Worm (Caenorhabditis elegans) whole organism, L4 larva: Measurements from ENCODE around the gene srg-24.
"Not testable (repeated sequence)": the region's sequence is repeated elsewhere in the genome, so short reads cannot be mapped to it uniquely, and the experiment has no call there.

Experiments
- D1046.2 ChIP-seq: fragments of 200-800 bp; sonication (Bioruptor generic); IDR thresholded peaks from 2 replicates; pipeline ENCODE4 v1.3.6; 2022; ENCODE audit warnings: missing genetic modification characterization, missing compliant biosample characterization
- F26F4.8 ChIP-seq: fragments of 200-800 bp; sonication (Bioruptor generic); conservative IDR thresholded peaks from 2 replicates; pipeline ENCODE4 v1.3.6; 2022; ENCODE audit warnings: missing genetic modification characterization, missing compliant biosample characterization
- F44E2.7 ChIP-seq: fragments of 200-800 bp; sonication (Bioruptor generic); IDR thresholded peaks from 2 replicates; pipeline ENCODE4 v2.1.2; 2022; ENCODE audit warnings: missing genetic modification characterization, missing compliant biosample characterization
- F49E8.2 ChIP-seq: sonication (generic microtip); optimal IDR thresholded peaks from 2 replicates; lab custom pipeline; 2016; ENCODE audit warnings: missing compliant biosample characterization, mild to moderate bottlenecking, missing genetic modification characterization, borderline replicate concordance
- T26A8.4 ChIP-seq: fragments of 200-800 bp; sonication (Bioruptor generic); IDR thresholded peaks from 2 replicates; pipeline ENCODE4 v1.3.6; 2022; ENCODE audit warnings: missing genetic modification characterization, missing compliant biosample characterization
- Y105C5A.15 ChIP-seq: fragments of 200-800 bp; sonication (Bioruptor generic); IDR thresholded peaks from 2 replicates; pipeline ENCODE4 v1.3.6; 2022; ENCODE audit warnings: missing genetic modification characterization, missing compliant biosample characterization
- ZK337.2 ChIP-seq: fragments of 200-800 bp; sonication (Bioruptor generic); IDR thresholded peaks from 2 replicates; pipeline ENCODE4 v1.3.6; 2022; ENCODE audit warnings: missing genetic modification reagents, missing genetic modification characterization, missing compliant biosample characterization
- aha-1 ChIP-seq: fragments of 150-350 bp; peaks from one replicate; lab custom pipeline; 2014; ENCODE audit warnings: missing biosample characterization, missing genetic modification characterization
- ceh-20 ChIP-seq: fragments of 200-800 bp; sonication (Bioruptor generic); IDR thresholded peaks from 2 replicates; pipeline ENCODE4 v1.3.6; 2022; ENCODE audit warnings: missing genetic modification reagents, missing genetic modification characterization, missing compliant biosample characterization
- ceh-62 ChIP-seq: sonication (generic microtip); optimal IDR thresholded peaks from 2 replicates; lab custom pipeline; 2017; ENCODE audit warnings: missing biosample characterization, missing genetic modification characterization
- ces-1 ChIP-seq: fragments of 150-350 bp; sonication (generic microtip); optimal IDR thresholded peaks from 4 replicates; lab custom pipeline; 2014; ENCODE audit warnings: missing biosample characterization, missing genetic modification reagents, missing genetic modification characterization
- daf-16 ChIP-seq, 3 experiments: sonication (generic microtip); optimal IDR thresholded peaks; 2 replicates each; lab custom pipeline; 2016 to 2017; ENCODE audit warnings: missing genetic modification characterization in 3 of 3, missing genetic modification reagents in 3 of 3, mild to moderate bottlenecking in 2 of 3, missing compliant biosample characterization in 2 of 3, missing biosample characterization in 1 of 3, moderate library complexity in 1 of 3
- egl-43 ChIP-seq: fragments of 200-800 bp; sonication (Bioruptor generic); IDR thresholded peaks from 2 replicates; pipeline ENCODE4 v1.3.6; 2022; ENCODE audit warnings: missing genetic modification reagents, missing genetic modification characterization, missing compliant biosample characterization
- hif-1 ChIP-seq, 2 experiments: sonication (generic microtip); optimal IDR thresholded peaks; 2 replicates each; lab custom pipeline; 2016 to 2017; ENCODE audit warnings: missing compliant biosample characterization in 2 of 2, missing genetic modification characterization in 2 of 2, missing genetic modification reagents in 2 of 2, missing genotype in 2 of 2, mild to moderate bottlenecking in 1 of 2
- hlh-30 ChIP-seq: sonication (generic microtip); optimal IDR thresholded peaks from 2 replicates; lab custom pipeline; 2017; ENCODE audit warnings: antibody characterized with exemption, mild to moderate bottlenecking, missing genetic modification characterization, missing compliant biosample characterization; ENCODE audit not compliant: insufficient read depth
- lin-15B ChIP-seq: fragments of 150-350 bp; sonication (generic microtip); optimal IDR thresholded peaks from 3 replicates; lab custom pipeline; 2014; ENCODE audit warnings: missing biosample characterization, missing genetic modification characterization
- lin-38 ChIP-seq: fragments of 200-800 bp; sonication (Bioruptor generic); IDR thresholded peaks from 2 replicates; pipeline ENCODE4 v1.3.6; 2022; ENCODE audit warnings: missing genetic modification reagents, missing genetic modification characterization, missing compliant biosample characterization
- lsy-2 ChIP-seq, 2 experiments: fragments of 150-350 bp in 1 of 2; sonication (generic microtip) in 1 of 2; optimal IDR thresholded peaks; 2 replicates each; lab custom pipeline; 2014 to 2017; ENCODE audit warnings: missing biosample characterization in 2 of 2, missing genetic modification characterization in 2 of 2
- mep-1 ChIP-seq: fragments of 150-350 bp; sonication (generic microtip); optimal IDR thresholded peaks from 3 replicates; lab custom pipeline; 2014; ENCODE audit warnings: missing biosample characterization, missing genetic modification characterization
- nhr-10 ChIP-seq: fragments of 150-350 bp; optimal IDR thresholded peaks from 2 replicates; lab custom pipeline; 2014; ENCODE audit warnings: missing biosample characterization, missing genetic modification characterization
- nhr-11 ChIP-seq: fragments of 150-350 bp; optimal IDR thresholded peaks from 2 replicates; lab custom pipeline; 2014; ENCODE audit warnings: missing biosample characterization, missing genetic modification characterization
- nhr-42 ChIP-seq: fragments of 200-800 bp; sonication (Bioruptor generic); IDR thresholded peaks from 2 replicates; pipeline ENCODE4 v1.3.6; 2022; ENCODE audit warnings: missing genetic modification characterization, missing compliant biosample characterization
- nhr-6 ChIP-seq: fragments of 150-350 bp; optimal IDR thresholded peaks from 2 replicates; lab custom pipeline; 2014; ENCODE audit warnings: missing biosample characterization, missing genetic modification characterization
- rbr-2 ChIP-seq: sonication (generic microtip); optimal IDR thresholded peaks from 2 replicates; lab custom pipeline; 2016; ENCODE audit warnings: missing genotype, missing genetic modification characterization, missing compliant biosample characterization
- saeg-2 ChIP-seq: fragments of 200-800 bp; sonication (Bioruptor generic); IDR thresholded peaks from 2 replicates; pipeline ENCODE4 v1.3.6; 2022; ENCODE audit warnings: missing genetic modification reagents, missing genetic modification characterization, missing compliant biosample characterization
- skn-1 ChIP-seq: fragments of 150-350 bp; optimal IDR thresholded peaks from 2 replicates; lab custom pipeline; 2014; ENCODE audit warnings: missing biosample characterization, missing genetic modification characterization
- snpc-1.2 ChIP-seq: fragments of 200-800 bp; sonication (Bioruptor generic); IDR thresholded peaks from 2 replicates; pipeline ENCODE4 v1.3.6; 2022; ENCODE audit warnings: missing genetic modification reagents, missing genetic modification characterization, missing compliant biosample characterization
- spr-1 ChIP-seq: sonication (generic microtip); optimal IDR thresholded peaks from 2 replicates; lab custom pipeline; 2016; ENCODE audit warnings: mild to moderate bottlenecking, missing genetic modification characterization, missing compliant biosample characterization
- unc-39 ChIP-seq: sonication (generic microtip); optimal IDR thresholded peaks from 2 replicates; lab custom pipeline; 2017; ENCODE audit warnings: missing biosample characterization, missing genetic modification characterization
- unc-62 ChIP-seq, 3 experiments: fragments of 150-350 bp in 1 of 3; sonication (generic microtip); optimal IDR thresholded peaks in 2 of 3; peaks in 1 of 3; 1 replicate in 1 of 3; 2 replicates in 2 of 3; lab custom pipeline; 2014 to 2017; ENCODE audit warnings: missing biosample characterization in 3 of 3, missing genetic modification characterization in 3 of 3, missing genetic modification reagents in 3 of 3, missing genotype in 1 of 3
- vab-7 ChIP-seq: fragments of 200-800 bp; sonication (Bioruptor generic); IDR thresholded peaks from 2 replicates; pipeline ENCODE4 v1.3.6; 2022; ENCODE audit warnings: missing genetic modification reagents, missing genetic modification characterization, missing compliant biosample characterization
- zip-11 ChIP-seq: fragments of 200-800 bp; sonication (Bioruptor generic); IDR thresholded peaks from 2 replicates; pipeline ENCODE4 v1.3.6; 2022; ENCODE audit warnings: missing genetic modification characterization, missing compliant biosample characterization
- ztf-7 ChIP-seq: fragments of 150-350 bp; optimal IDR thresholded peaks from 2 replicates; lab custom pipeline; 2014; ENCODE audit warnings: missing biosample characterization, missing genetic modification characterization

srg-24 gene

ce11 chrII:3100546-3100945 lies at the start of gene srg-24:
TSS of gene srg-24 (minus strand) at chrII:3100646.
- TF ChIP-seq unc-39 (tag; lab: Kevin White, UChicago) (no peak), F26F4.8 (no peak), skn-1 (tag; lab: Kevin White, UChicago) (no peak), hif-1 (tag; optimal IDR thresholded peaks at IDR 0.05; lab: Kevin White, UChicago) (no peak), lsy-2 (tag; optimal IDR thresholded peaks at IDR 0.05; lab: Kevin White, UChicago) (no peak), hlh-30 (tag; lab: Kevin White, UChicago) (no peak), zip-11 (GFP tag; lab: Robert Waterston, UW) (no peak), vab-7 (GFP tag; lab: Robert Waterston, UW) (no peak), ZK337.2 (GFP tag; lab: Robert Waterston, UW) (no peak)

ce11 chrII:3149521-3150190 lies 49.2 kb upstream of the srg-24 start, which contains the start of the genes T10D4.11 and T10D4.1:
TSS of gene T10D4.11 (minus strand) at chrII:3149621.
TSS of gene T10D4.1 (plus strand) at chrII:3150140.
- TF ChIP-seq aha-1 (tag; lab: Kevin White, UChicago) (peak; percentile 3), nhr-10 (tag; lab: Kevin White, UChicago) (no peak), snpc-1.2 (no peak)

ce11 chrII:3148404-3148803 lies 48.0 kb upstream of the srg-24 start:
- no peak for TF ChIP-seq ztf-7 (tag; lab: Kevin White, UChicago)
- TF ChIP-seq T26A8.4, result no peak
- TF ChIP-seq unc-62 (GFP tag; optimal IDR thresholded peaks at IDR 0.05 in 1 of 2; lab: Kevin White, UChicago), result peak in 1 of 2 experiments; percentile 92
- TF ChIP-seq unc-62 (tag; optimal IDR thresholded peaks at IDR 0.05; lab: Kevin White, UChicago), result no peak
- TF ChIP-seq lin-15B (tag; lab: Kevin White, UChicago), result no peak
- no peak for TF ChIP-seq daf-16 (GFP tag; optimal IDR thresholded peaks at IDR 0.05; lab: Kevin White, UChicago)
- no peak for TF ChIP-seq daf-16 (tag; optimal IDR thresholded peaks at IDR 0.05; lab: Kevin White, UChicago)
- TF ChIP-seq saeg-2 (GFP tag; lab: Robert Waterston, UW), result no peak

ce11 chrII:3145842-3146241 lies 45.4 kb upstream of the srg-24 start, which contains the start of gene T10D4.15:
TSS of gene T10D4.15 (plus strand) at chrII:3146142.
- TF ChIP-seq lin-38 (GFP tag; lab: Robert Waterston, UW) (no peak), unc-62 (GFP tag; optimal IDR thresholded peaks at IDR 0.05 in 1 of 2; lab: Kevin White, UChicago) (peak in 1 of 2 experiments; percentile 45), unc-62 (tag; optimal IDR thresholded peaks at IDR 0.05; lab: Kevin White, UChicago) (no peak)
- TF ChIP-seq, all 104 proteins: peak for 1

- TF ChIP-seq Y105C5A.15; unc-39 (tag; lab: Kevin White, UChicago); mep-1: not testable (repeated sequence)
- TF ChIP-seq, all 104 proteins: peak for 0; not testable (repeated sequence) for 104
These were observed 44.1 kb upstream of the srg-24 start, which contains the start of gene sri-43 for ce11 chrII:3144552-3144951. TSS of gene sri-43 (minus strand) at chrII:3144652.

- not testable (repeated sequence) for TF ChIP-seq D1046.2 (GFP tag; lab: Robert Waterston, UW); ces-1 (GFP tag; lab: Kevin White, UChicago); nhr-42 (GFP tag; lab: Robert Waterston, UW)
These were observed 42.4 kb upstream of the srg-24 start, which contains the start of gene sri-42 for ce11 chrII:3142855-3143254. TSS of gene sri-42 (minus strand) at chrII:3142955.

ce11 chrII:3137804-3138203 lies 37.4 kb upstream of the srg-24 start, which contains the start of gene sri-54:
TSS of gene sri-54 (minus strand) at chrII:3137904.
- TF ChIP-seq ceh-62 (tag; lab: Kevin White, UChicago) (no peak), Y105C5A.15 (no peak), unc-39 (tag; lab: Kevin White, UChicago) (no peak), nhr-10 (tag; lab: Kevin White, UChicago) (no peak), rbr-2 (tag; lab: Kevin White, UChicago) (no peak), egl-43 (no peak), zip-11 (GFP tag; lab: Robert Waterston, UW) (no peak), hif-1 (tag; optimal IDR thresholded peaks at IDR 0.05; lab: Kevin White, UChicago) (no peak), ceh-20 (GFP tag; lab: Robert Waterston, UW) (no peak), snpc-1.2 (no peak), F49E8.2 (tag; lab: Kevin White, UChicago) (no peak), nhr-6 (tag; lab: Kevin White, UChicago) (no peak), nhr-11 (no peak), mep-1 (no peak), F44E2.7 (no peak), spr-1 (tag; lab: Kevin White, UChicago) (no peak), unc-62 (GFP tag; optimal IDR thresholded peaks at IDR 0.05 in 1 of 2; lab: Kevin White, UChicago) (no peak), unc-62 (tag; optimal IDR thresholded peaks at IDR 0.05; lab: Kevin White, UChicago) (no peak)
- TF ChIP-seq, all 104 proteins: peak for 0
